Fruit fly (Drosophila melanogaster): ENCODE measurements around the gene trh.
A peak's percentile ranks its signal among the peaks of the same experiment; 100 is the strongest.

The trh gene

DNA sequence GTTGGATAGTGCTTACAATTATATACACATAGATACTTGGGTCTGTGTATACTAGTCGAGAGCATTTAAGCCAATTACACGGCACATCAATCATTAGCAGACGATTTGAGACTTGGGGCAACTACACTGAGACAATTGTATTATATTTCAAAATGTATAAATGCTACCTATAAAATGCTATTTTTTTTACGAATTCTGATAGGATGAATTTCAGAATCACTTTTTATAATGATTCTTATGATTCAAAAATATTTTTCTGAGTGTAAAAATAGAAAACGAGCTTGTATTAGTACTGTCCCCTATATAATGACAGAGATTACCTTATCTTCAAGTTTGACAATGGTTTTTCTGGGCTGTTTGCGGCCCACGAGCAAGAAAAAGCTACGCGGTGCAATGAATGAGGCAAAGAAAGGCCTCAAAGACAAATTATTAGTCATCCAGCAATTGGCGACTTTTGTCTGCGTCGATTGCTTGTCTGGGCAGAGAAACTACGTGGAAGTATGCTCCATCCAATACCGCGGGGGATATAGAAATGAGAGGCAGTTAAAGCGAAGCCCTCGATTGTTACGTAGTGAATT is 41.7 kb downstream of the trh start (continued):
- TF ChIP-seq onecut (GFP tag; IDR thresholded peaks at IDR 0.05) (no peak), CG10431 (GFP tag; optimal IDR thresholded peaks at IDR 0.05) (no peak), chn (GFP tag; optimal IDR thresholded peaks at IDR 0.05) (peak; percentile 0), CG9817 (tag; optimal IDR thresholded peaks at IDR 0.05) (peak; percentile 45), CG12769 (tag; optimal IDR thresholded peaks at IDR 0.05) (no peak)

DNA sequence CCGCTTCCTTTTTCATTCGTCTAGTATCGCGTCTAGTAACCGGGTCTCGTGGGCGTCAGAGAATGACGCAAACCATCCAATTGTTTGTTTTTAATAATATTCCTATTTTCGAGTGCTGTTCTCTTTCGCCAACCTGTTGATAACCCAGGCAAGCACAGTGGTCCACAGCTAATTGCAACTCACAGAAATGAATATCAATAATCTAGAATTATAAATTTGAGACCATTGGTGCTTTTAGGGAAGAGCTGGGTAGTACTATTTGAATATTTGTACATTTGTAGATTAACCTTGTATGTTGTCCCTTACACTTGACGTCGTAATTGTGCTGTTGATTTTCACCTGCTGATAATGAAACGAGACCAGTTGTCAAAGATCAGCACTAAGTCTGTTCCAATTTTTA is 42.7 kb downstream of the trh start:
- TF ChIP-seq Med (GFP tag): peak; percentile 55
- 0 out of 2 replicates have a peak, but pooled peaks have one; percentile 12 for TF ChIP-seq Drgx (GFP tag; IDR thresholded peaks at IDR 0.05)
- no peak for TF ChIP-seq CG6272 (GFP tag; IDR thresholded peaks at IDR 0.05)
- no peak for TF ChIP-seq abd-A (tag; optimal IDR thresholded peaks at IDR 0.05)
- TF ChIP-seq Dip2 (GFP tag; IDR thresholded peaks at IDR 0.05): no peak
- peak; percentile 12 for TF ChIP-seq cwo (GFP tag; optimal IDR thresholded peaks at IDR 0.05)
- TF ChIP-seq sens (GFP tag): peak; percentile 84
- TF ChIP-seq Pdp1 (GFP tag; optimal IDR thresholded peaks at IDR 0.05): peak in 1 of 2 experiments; percentile 41
- peak; percentile 45 for TF ChIP-seq grau (tag; optimal IDR thresholded peaks at IDR 0.05)
- no peak for TF ChIP-seq hbn (GFP tag; IDR thresholded peaks at IDR 0.05; ENCODE audit: partially characterized antibody)
- peak; percentile 49; the same call in 2 of the 3 replicates for TF ChIP-seq row (GFP tag; IDR thresholded peaks at IDR 0.05)
- 0 out of 2 replicates have a peak, but pooled peaks have one; percentile 14 for TF ChIP-seq MBD-R2 (GFP tag; IDR thresholded peaks at IDR 0.05)
- no peak for TF ChIP-seq D19B (GFP tag; optimal IDR thresholded peaks at IDR 0.05)
- TF ChIP-seq CG7372 (GFP tag; IDR thresholded peaks at IDR 0.05): no peak
- TF ChIP-seq gem (tag; optimal IDR thresholded peaks at IDR 0.05): peak; percentile 5
- TF ChIP-seq CG5180 (GFP tag; optimal IDR thresholded peaks at IDR 0.05): no peak
- no peak for TF ChIP-seq br (optimal IDR thresholded peaks at IDR 0.05)
- peak; percentile 14 for TF ChIP-seq HHEX (GFP tag; optimal IDR thresholded peaks at IDR 0.05)
- no peak for TF ChIP-seq Abd-B (GFP tag; optimal IDR thresholded peaks at IDR 0.05)
- TF ChIP-seq Hmr (GFP tag; optimal IDR thresholded peaks at IDR 0.05): no peak
- no peak for TF ChIP-seq crol (GFP tag; IDR thresholded peaks at IDR 0.05)
- TF ChIP-seq CG34422 (GFP tag; IDR thresholded peaks at IDR 0.05): no peak
- 0 out of 4 replicates have a peak, but pooled peaks have one; percentile 9 for TF ChIP-seq chinmo (GFP tag; IDR thresholded peaks at IDR 0.05; ENCODE audit: partially characterized antibody)
- TF ChIP-seq kah (GFP tag; optimal IDR thresholded peaks at IDR 0.05): peak; percentile 56
- peak; percentile 26 for TF ChIP-seq CG12769 (tag; optimal IDR thresholded peaks at IDR 0.05)
- peak; percentile 15 for TF ChIP-seq mam (GFP tag; optimal IDR thresholded peaks at IDR 0.05)
- no peak for TF ChIP-seq Oaz (GFP tag; IDR thresholded peaks at IDR 0.05)
- no peak for TF ChIP-seq HLH54F (GFP tag; optimal IDR thresholded peaks at IDR 0.05)
- no peak for TF ChIP-seq Nf-YB (GFP tag; optimal IDR thresholded peaks at IDR 0.05)
- TF ChIP-seq bab2 (GFP tag; optimal IDR thresholded peaks at IDR 0.05): no peak
- peak; percentile 6 for TF ChIP-seq lab (GFP tag; optimal IDR thresholded peaks at IDR 0.05)
- no peak for TF ChIP-seq al (GFP tag; IDR thresholded peaks at IDR 0.05)
- no peak for TF ChIP-seq CG1024 (GFP tag; IDR thresholded peaks at IDR 0.05)
- TF ChIP-seq gfzf (GFP tag; optimal IDR thresholded peaks at IDR 0.05): no peak
- TF ChIP-seq pnt (GFP tag; optimal IDR thresholded peaks at IDR 0.05): no peak
- peak; percentile 58 for TF ChIP-seq CG10543 (GFP tag; optimal IDR thresholded peaks at IDR 0.05)
- TF ChIP-seq Nf-YA (GFP tag; IDR thresholded peaks at IDR 0.05): no peak
- TF ChIP-seq CG6813 (GFP tag; optimal IDR thresholded peaks at IDR 0.05): peak; percentile 0
- no peak for TF ChIP-seq lbe (GFP tag; optimal IDR thresholded peaks at IDR 0.05)
- TF ChIP-seq ERR (GFP tag; optimal IDR thresholded peaks at IDR 0.05): peak; percentile 39
- no peak for TF ChIP-seq CG13424 (tag; optimal IDR thresholded peaks at IDR 0.05)
- TF ChIP-seq CG8290 (GFP tag; optimal IDR thresholded peaks at IDR 0.05): no peak
- TF ChIP-seq CG8290 (tag; optimal IDR thresholded peaks at IDR 0.05): peak in 1 of 2 experiments; percentile 25
- no peak for TF ChIP-seq Oli (tag; optimal IDR thresholded peaks at IDR 0.05)
- TF ChIP-seq CG3065 (GFP tag; optimal IDR thresholded peaks at IDR 0.05): no peak
